Fruit fly (Drosophila melanogaster) whole organism, wandering third instar larva: ENCODE data around the gene CG33095.

ENCODE experiments used
- pan ChIP-seq: fragments of >200 bp; optimal IDR thresholded peaks from 2 replicates; lab custom pipeline; 2017
- psq ChIP-seq: fragments of 200-800 bp; sonication (Bioruptor generic); optimal IDR thresholded peaks from 3 replicates; lab custom pipeline; 2017; ENCODE audit warnings: missing biosample characterization, mild to moderate bottlenecking, missing genetic modification characterization, moderate library complexity

dm6 chr3R:25108932-25109331, 11.5 kb downstream of the CG33095 start, which contains the start of gene CG34027:
- no peak for TF ChIP-seq pan (lab: Kevin White, UChicago)
- no peak for TF ChIP-seq psq (GFP tag; lab: Kevin White, UChicago)
